Fruit fly (Drosophila melanogaster): ENCODE data around the gene Piezo.

DNA sequence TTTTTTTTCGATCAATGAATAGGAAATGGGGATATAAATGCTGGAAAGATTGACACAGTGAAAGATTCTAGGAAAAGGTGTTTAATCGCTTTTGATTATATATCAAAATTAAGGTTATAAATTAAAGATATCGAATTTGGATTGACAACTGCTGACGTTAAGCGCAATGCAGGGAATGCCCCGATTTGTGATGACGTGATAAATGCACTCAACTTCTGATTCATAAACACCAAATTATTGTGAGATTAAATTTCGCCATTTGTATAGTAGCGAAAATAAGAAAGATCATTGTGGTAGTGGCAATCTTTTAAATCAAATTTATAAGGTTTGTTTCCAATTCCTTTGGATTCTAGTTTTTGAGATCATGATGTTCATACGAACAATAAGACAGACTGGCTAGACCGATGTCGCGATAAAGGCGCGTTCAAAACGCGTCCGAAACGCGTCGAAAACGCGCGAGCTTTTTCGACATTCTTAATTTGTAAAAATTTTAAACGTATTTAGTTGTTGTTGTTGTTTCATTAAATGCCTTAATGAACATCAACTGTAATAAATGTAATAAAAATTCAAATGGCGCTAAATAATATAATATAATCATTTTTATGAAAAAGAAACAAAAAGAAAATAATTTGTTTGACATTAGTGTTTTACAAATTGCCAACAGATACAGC is 52.5 kb downstream of the Piezo start, which contains the start of gene CG8349:
- TF ChIP-seq woc (GFP tag; optimal IDR thresholded peaks at IDR 0.05) (no peak), pan (optimal IDR thresholded peaks at IDR 0.05) (no peak), brk (GFP tag; optimal IDR thresholded peaks at IDR 0.05) (no peak), CrebA (GFP tag; optimal IDR thresholded peaks at IDR 0.05; ENCODE audit: borderline replicate concordance) (no peak), dmrt93B (GFP tag; optimal IDR thresholded peaks at IDR 0.05) (no peak), Hr78 (GFP tag; optimal IDR thresholded peaks at IDR 0.05) (no peak), h (GFP tag; optimal IDR thresholded peaks at IDR 0.05) (no peak), Hnf4 (GFP tag; optimal IDR thresholded peaks at IDR 0.05) (no peak), CG9705 (GFP tag; optimal IDR thresholded peaks at IDR 0.05) (no peak), dl (GFP tag; optimal IDR thresholded peaks at IDR 0.05; ENCODE audit: insufficient read depth in 1 of 2, partially characterized antibody in 2 of 2) (no peak), OdsH (GFP tag; optimal IDR thresholded peaks at IDR 0.05) (no peak), sage (GFP tag; optimal IDR thresholded peaks at IDR 0.05) (no peak), Dif (GFP tag; optimal IDR thresholded peaks at IDR 0.05; ENCODE audit: partially characterized antibody) (no peak), rgr (GFP tag; optimal IDR thresholded peaks at IDR 0.05) (no peak)
